Fruit fly (Drosophila melanogaster) whole organism, embryonic: ENCODE measurements around the gene CG4278.

ENCODE experiments used
- Antp ChIP-seq: fragments of 200-800 bp; sonication (Bioruptor generic); optimal IDR thresholded peaks from 3 replicates; lab custom pipeline; 2016; ENCODE audit warnings: missing biosample characterization, missing genetic modification characterization
- Asciz ChIP-seq: fragments of 200-800 bp; sonication (Bioruptor generic); optimal IDR thresholded peaks from 2 replicates; lab custom pipeline; 2017; ENCODE audit warnings: missing biosample characterization, mild to moderate bottlenecking, missing genetic modification characterization, missing genetic modification reagents
- Atf6 ChIP-seq: fragments of 200-800 bp; sonication (Bioruptor generic); IDR thresholded peaks from 2 replicates; pipeline ENCODE4 v1.3.6; 2022; ENCODE audit warnings: missing biosample characterization, missing genetic modification characterization
- BtbVII ChIP-seq: fragments of 200-800 bp; sonication (Bioruptor generic); optimal IDR thresholded peaks from 3 replicates; lab custom pipeline; 2017; ENCODE audit warnings: missing biosample characterization, mild to moderate bottlenecking, missing genetic modification characterization
- CG12744 ChIP-seq: fragments of 200-800 bp; sonication (Bioruptor generic); optimal IDR thresholded peaks from 2 replicates; lab custom pipeline; 2016; ENCODE audit warnings: missing biosample characterization, missing genetic modification characterization
- CG12942 ChIP-seq: fragments of 200-800 bp; sonication (Bioruptor generic); optimal IDR thresholded peaks from 3 replicates; lab custom pipeline; 2016; ENCODE audit warnings: missing biosample characterization, missing genetic modification characterization
- CG14050 ChIP-seq: fragments of 200-800 bp; sonication (Bioruptor generic); IDR thresholded peaks from 3 replicates; pipeline ENCODE4 v1.3.6; 2022; ENCODE audit warnings: missing biosample characterization, missing genetic modification characterization
- CG15011 ChIP-seq: fragments of 200-800 bp; sonication (Bioruptor generic); optimal IDR thresholded peaks from 3 replicates; lab custom pipeline; 2018; ENCODE audit warnings: missing biosample characterization, mild to moderate bottlenecking, missing genetic modification characterization
- CG15696 ChIP-seq: fragments of 200-800 bp; sonication (Bioruptor generic); optimal IDR thresholded peaks from 2 replicates; lab custom pipeline; 2019; ENCODE audit warnings: missing biosample characterization, mild to moderate bottlenecking, missing genetic modification characterization, moderate library complexity
- CG1647 ChIP-seq: fragments of 200-800 bp; sonication (Bioruptor generic); optimal IDR thresholded peaks from 3 replicates; lab custom pipeline; 2016; ENCODE audit warnings: missing biosample characterization, missing genetic modification characterization
- CG17912 ChIP-seq: fragments of 200-800 bp; sonication (Bioruptor generic); optimal IDR thresholded peaks from 2 replicates; lab custom pipeline; 2018; ENCODE audit warnings: missing biosample characterization, mild to moderate bottlenecking, missing genetic modification characterization
- CG2116 ChIP-seq: fragments of 200-800 bp; sonication (Bioruptor generic); optimal IDR thresholded peaks from 3 replicates; lab custom pipeline; 2018; ENCODE audit warnings: missing biosample characterization, mild to moderate bottlenecking, missing genetic modification characterization
- CG2129 ChIP-seq: fragments of 200-800 bp; sonication (Bioruptor generic); IDR thresholded peaks from 2 replicates; pipeline ENCODE4 v1.3.6; 2022; ENCODE audit warnings: missing biosample characterization, missing genetic modification characterization; ENCODE audit not compliant: partially characterized antibody
- CG2678 ChIP-seq: fragments of 200-800 bp; sonication (Bioruptor generic); optimal IDR thresholded peaks from 3 replicates; lab custom pipeline; 2019; ENCODE audit warnings: missing biosample characterization, mild to moderate bottlenecking, missing genetic modification characterization, moderate library complexity
- CG4404 ChIP-seq: fragments of 200-800 bp; sonication (Bioruptor generic); IDR thresholded peaks from 2 replicates; pipeline ENCODE4 v1.3.6; 2022; ENCODE audit warnings: missing biosample characterization, missing genetic modification characterization
- CG4854 ChIP-seq: fragments of 200-800 bp; sonication (Bioruptor generic); optimal IDR thresholded peaks from 2 replicates; lab custom pipeline; 2016; ENCODE audit warnings: missing biosample characterization, missing genetic modification characterization, inconsistent platforms
- CG7839 ChIP-seq: fragments of 200-800 bp; sonication (Bioruptor generic); optimal IDR thresholded peaks from 3 replicates; lab custom pipeline; 2018; ENCODE audit warnings: missing biosample characterization, mild to moderate bottlenecking, missing genetic modification characterization, moderate library complexity
- CG9609 ChIP-seq: fragments of 200-800 bp; sonication (Bioruptor generic); optimal IDR thresholded peaks from 3 replicates; lab custom pipeline; 2016; ENCODE audit warnings: missing biosample characterization, missing genetic modification characterization
- CG9876 ChIP-seq: fragments of 200-800 bp; sonication (Bioruptor generic); optimal IDR thresholded peaks from 2 replicates; lab custom pipeline; 2016; ENCODE audit warnings: missing biosample characterization, missing genetic modification characterization
- D19B ChIP-seq: fragments of 200-800 bp; sonication (Bioruptor generic); optimal IDR thresholded peaks from 2 replicates; lab custom pipeline; 2017; ENCODE audit warnings: missing biosample characterization, mild to moderate bottlenecking, missing genetic modification characterization
- Dad ChIP-seq: fragments of 200-800 bp; sonication (Bioruptor generic); optimal IDR thresholded peaks from 3 replicates; lab custom pipeline; 2016; ENCODE audit warnings: missing biosample characterization, missing genetic modification characterization
- HHEX ChIP-seq: fragments of 200-800 bp; sonication (Bioruptor generic); optimal IDR thresholded peaks from 3 replicates; lab custom pipeline; 2017; ENCODE audit warnings: missing biosample characterization, mild to moderate bottlenecking, missing genetic modification characterization, missing genetic modification reagents
- MTF-1 ChIP-seq: fragments of 200-800 bp; sonication (Bioruptor generic); optimal IDR thresholded peaks from 2 replicates; lab custom pipeline; 2018; ENCODE audit warnings: missing biosample characterization, mild to moderate bottlenecking, missing genetic modification characterization, borderline replicate concordance
- Mes4 ChIP-seq: fragments of 200-800 bp; sonication (Bioruptor generic); optimal IDR thresholded peaks from 2 replicates; lab custom pipeline; 2016; ENCODE audit warnings: missing biosample characterization, missing genetic modification characterization
- NFAT ChIP-seq: fragments of 200-800 bp; sonication (Bioruptor generic); IDR thresholded peaks from 2 replicates; pipeline ENCODE4 v1.3.6; 2022; ENCODE audit warnings: missing biosample characterization, missing genetic modification characterization
- NK7.1 ChIP-seq: fragments of 200-800 bp; sonication (Bioruptor generic); optimal IDR thresholded peaks from 3 replicates; lab custom pipeline; 2016; ENCODE audit warnings: missing biosample characterization, missing genetic modification characterization
- Oli ChIP-seq: fragments of 200-800 bp; sonication (Bioruptor generic); optimal IDR thresholded peaks from 2 replicates; lab custom pipeline; 2018; ENCODE audit warnings: missing biosample characterization, mild to moderate bottlenecking, missing genetic modification characterization, moderate library complexity
- Six4 ChIP-seq: fragments of 200-800 bp; sonication (Bioruptor generic); optimal IDR thresholded peaks from 2 replicates; lab custom pipeline; 2016; ENCODE audit warnings: missing biosample characterization, missing genetic modification characterization
- Sry-δ ChIP-seq: fragments of 200-800 bp; sonication (Bioruptor generic); optimal IDR thresholded peaks from 2 replicates; lab custom pipeline; 2016; ENCODE audit warnings: missing biosample characterization, missing genetic modification characterization
- Stat92E ChIP-seq, 3 experiments: fragments of >200 bp in 2 of 3; fragments of 200-800 bp in 1 of 3; sonication (Bioruptor generic) in 1 of 3; optimal IDR thresholded peaks; 2 replicates each; lab custom pipeline; 2017 to 2019; ENCODE audit warnings: missing biosample characterization in 3 of 3, missing genetic modification characterization in 3 of 3, mild to moderate bottlenecking in 1 of 3, moderate library complexity in 1 of 3
- Usf ChIP-seq: fragments of 200-800 bp; sonication (Bioruptor generic); optimal IDR thresholded peaks from 2 replicates; lab custom pipeline; 2017; ENCODE audit warnings: missing genotype, missing biosample characterization, missing genetic modification characterization
- bbx ChIP-seq: fragments of 200-800 bp; sonication (Bioruptor generic); IDR thresholded peaks from 2 replicates; pipeline ENCODE4 v1.3.6; 2022; ENCODE audit warnings: missing biosample characterization, missing genetic modification characterization; ENCODE audit not compliant: partially characterized antibody
- br ChIP-seq: fragments of >200 bp; optimal IDR thresholded peaks from 2 replicates; lab custom pipeline; 2017
- chm ChIP-seq: fragments of 200-800 bp; sonication (Bioruptor generic); IDR thresholded peaks from 2 replicates; pipeline ENCODE4 v1.3.6; 2022; ENCODE audit warnings: missing biosample characterization, missing genetic modification characterization
- dati ChIP-seq: fragments of 200-800 bp; sonication (Bioruptor generic); IDR thresholded peaks from 2 replicates; pipeline ENCODE4 v1.3.6; 2022; ENCODE audit warnings: missing biosample characterization, missing genetic modification characterization
- en ChIP-seq: fragments of 200-800 bp; sonication (Bioruptor generic); optimal IDR thresholded peaks from 2 replicates; lab custom pipeline; 2016; ENCODE audit warnings: missing biosample characterization, missing genetic modification characterization
- eyg ChIP-seq: fragments of 200-800 bp; sonication (Bioruptor generic); optimal IDR thresholded peaks from 3 replicates; lab custom pipeline; 2016; ENCODE audit warnings: missing biosample characterization, missing genetic modification characterization
- fd96Cb ChIP-seq: fragments of 200-800 bp; sonication (Bioruptor generic); optimal IDR thresholded peaks from 2 replicates; lab custom pipeline; 2018; ENCODE audit warnings: missing biosample characterization, mild to moderate bottlenecking, missing genetic modification characterization, moderate library complexity
- fu2 ChIP-seq: fragments of 200-800 bp; sonication (Bioruptor generic); optimal IDR thresholded peaks from 2 replicates; lab custom pipeline; 2016; ENCODE audit warnings: missing biosample characterization, missing genetic modification characterization
- ken ChIP-seq: fragments of 200-800 bp; sonication (Bioruptor generic); IDR thresholded peaks from 3 replicates; pipeline ENCODE4 v1.3.6; 2022; ENCODE audit warnings: missing biosample characterization, missing genetic modification characterization
- klu ChIP-seq: fragments of 200-800 bp; sonication (Bioruptor generic); IDR thresholded peaks from 2 replicates; pipeline ENCODE4 v1.3.6; 2022; ENCODE audit warnings: missing biosample characterization, missing genetic modification characterization
- p53 ChIP-seq: fragments of 200-800 bp; sonication (Bioruptor generic); optimal IDR thresholded peaks from 2 replicates; lab custom pipeline; 2016; ENCODE audit warnings: missing biosample characterization, missing genetic modification characterization
- ranshi ChIP-seq: fragments of 200-800 bp; sonication (Bioruptor generic); IDR thresholded peaks from 2 replicates; pipeline ENCODE4 v1.3.6; 2022; ENCODE audit warnings: missing biosample characterization, missing genetic modification characterization
- ro ChIP-seq: fragments of 200-800 bp; sonication (Bioruptor generic); IDR thresholded peaks from 2 replicates; pipeline ENCODE4 v1.3.6; 2022; ENCODE audit warnings: missing biosample characterization, missing genetic modification characterization
- sens-2 ChIP-seq: fragments of 200-800 bp; sonication (Bioruptor generic); IDR thresholded peaks from 2 replicates; pipeline ENCODE4 v1.3.6; 2022; ENCODE audit warnings: missing biosample characterization, missing genetic modification characterization
- sob ChIP-seq: fragments of 200-800 bp; sonication (Bioruptor generic); IDR thresholded peaks from 2 replicates; pipeline ENCODE4 v1.3.6; 2022; ENCODE audit warnings: missing biosample characterization, missing genetic modification characterization
- vnd ChIP-seq: fragments of 200-800 bp; sonication (Bioruptor generic); IDR thresholded peaks from 3 replicates; pipeline ENCODE4 v1.3.6; 2022; ENCODE audit warnings: missing biosample characterization, missing genetic modification characterization; ENCODE audit not compliant: partially characterized antibody
- vvl ChIP-seq: fragments of 200-800 bp; sonication (Bioruptor generic); IDR thresholded peaks from 2 replicates; pipeline ENCODE4 v1.3.6; 2022; ENCODE audit warnings: missing biosample characterization, missing genetic modification characterization
- zf30C ChIP-seq: fragments of 200-800 bp; sonication (Bioruptor generic); optimal IDR thresholded peaks from 3 replicates; lab custom pipeline; 2018; ENCODE audit warnings: missing biosample characterization, mild to moderate bottlenecking, missing genetic modification characterization
- zfh2 ChIP-seq: fragments of 200-800 bp; sonication (Bioruptor generic); optimal IDR thresholded peaks from 2 replicates; lab custom pipeline; 2016; ENCODE audit warnings: missing biosample characterization, missing genetic modification characterization

The CG4278 gene

dm6 chr2L:16352585-16353580 is 26.0 kb downstream of the CG4278 start, which contains the start of the genes Hyls1, chif and CG4455 (continued):
- TF ChIP-seq Mes4 (no peak), zfh2 (GFP tag; lab: Kevin White, UChicago) (peak; percentile 39), Atf6 (GFP tag; lab: Robert Waterston, UW) (no peak), NK7.1 (no peak), CG9876 (GFP tag; lab: Kevin White, UChicago) (no peak), zf30C (GFP tag; lab: Kevin White, UChicago) (no peak), CG15011 (peak; percentile 12), ranshi (GFP tag; lab: Robert Waterston, UW) (no peak), CG4404 (peak; percentile 26; the same call in 1 of the 2 replicates), CG2129 (GFP tag; lab: Robert Waterston, UW) (peak; percentile 85), vnd (GFP tag; lab: Robert Waterston, UW) (peak; percentile 90), MTF-1 (GFP tag; lab: Kevin White, UChicago) (no peak), CG17912 (GFP tag; lab: Kevin White, UChicago) (no peak), ro (no peak), sob (GFP tag; lab: Robert Waterston, UW) (no peak), CG2678 (peak; percentile 63), BtbVII (GFP tag; lab: Kevin White, UChicago) (no peak), dati (GFP tag; lab: Robert Waterston, UW) (no peak), Stat92E (GFP tag; optimal IDR thresholded peaks at IDR 0.05; lab: Kevin White, UChicago) (peak in 1 of 3 experiments; percentile 31), Sry-δ (GFP tag; lab: Kevin White, UChicago) (peak; percentile 83), eyg (GFP tag; lab: Kevin White, UChicago) (no peak), Asciz (GFP tag; lab: Kevin White, UChicago) (peak; percentile 32), CG9609 (GFP tag; lab: Kevin White, UChicago) (no peak), fd96Cb (tag; lab: Kevin White, UChicago) (no peak), vvl (GFP tag; lab: Robert Waterston, UW) (no peak), klu (GFP tag; lab: Robert Waterston, UW) (no peak), CG12942 (GFP tag; lab: Kevin White, UChicago) (peak; percentile 2), Antp (GFP tag; lab: Kevin White, UChicago) (no peak), CG1647 (no peak), sens-2 (no peak), NFAT (no peak), CG15696 (tag; lab: Kevin White, UChicago) (peak; percentile 56), chm (GFP tag; lab: Robert Waterston, UW) (no peak), Dad (GFP tag; lab: Kevin White, UChicago) (no peak), CG14050 (GFP tag; lab: Robert Waterston, UW) (no peak), D19B (GFP tag; lab: Kevin White, UChicago) (peak; percentile 78), fu2 (GFP tag; lab: Kevin White, UChicago) (no peak), HHEX (GFP tag; lab: Kevin White, UChicago) (no peak), CG2116 (GFP tag; lab: Kevin White, UChicago) (peak; percentile 88), Six4 (GFP tag; lab: Kevin White, UChicago) (peak; percentile 7), CG4854 (no peak), p53 (GFP tag; lab: Kevin White, UChicago) (no peak), CG7839 (tag; lab: Kevin White, UChicago) (peak; percentile 39), ken (GFP tag; lab: Robert Waterston, UW) (no peak), br (lab: Kevin White, UChicago) (no peak), en (GFP tag; lab: Kevin White, UChicago) (no peak), Usf (no peak), Oli (no peak), CG12744 (no peak), bbx (GFP tag; lab: Robert Waterston, UW) (peak; percentile 78)
